Worm (Caenorhabditis elegans) whole organism, late embryonic: ENCODE results near the gene T01H3.3.

Experiments
- ceh-24 ChIP-seq: sonication (generic microtip); optimal IDR thresholded peaks from 2 replicates; lab custom pipeline; 2016; ENCODE audit warnings: mild to moderate bottlenecking, missing genetic modification characterization, missing compliant biosample characterization
- ceh-30 ChIP-seq: fragments of 150-350 bp; optimal IDR thresholded peaks from 2 replicates; lab custom pipeline; 2014; ENCODE audit warnings: missing biosample characterization, missing genetic modification characterization
- ceh-6 ChIP-seq: fragments of 200-800 bp; sonication (Bioruptor generic); optimal IDR thresholded peaks from 2 replicates; lab custom pipeline; 2018; ENCODE audit warnings: mild to moderate bottlenecking, missing genetic modification characterization, missing compliant biosample characterization
- dve-1 ChIP-seq: sonication (generic microtip); optimal IDR thresholded peaks from 2 replicates; lab custom pipeline; 2017; ENCODE audit warnings: antibody characterized with exemption, mild to moderate bottlenecking, missing genetic modification characterization, missing compliant biosample characterization
- elt-2 ChIP-seq: sonication (generic microtip); optimal IDR thresholded peaks from 2 replicates; lab custom pipeline; 2016; ENCODE audit warnings: missing genetic modification reagents, missing genetic modification characterization, missing compliant biosample characterization
- elt-4 ChIP-seq: sonication (generic microtip); optimal IDR thresholded peaks from 2 replicates; lab custom pipeline; 2016; ENCODE audit warnings: missing genetic modification characterization, missing compliant biosample characterization
- fkh-10 ChIP-seq: fragments of 150-350 bp; optimal IDR thresholded peaks from 2 replicates; lab custom pipeline; 2014; ENCODE audit warnings: missing biosample characterization, missing genetic modification reagents, missing genetic modification characterization
- hlh-30 ChIP-seq: sonication (generic microtip); optimal IDR thresholded peaks from 2 replicates; lab custom pipeline; 2017; ENCODE audit warnings: antibody characterized with exemption, missing genetic modification characterization, missing compliant biosample characterization; ENCODE audit not compliant: insufficient read depth
- hlh-8 ChIP-seq: sonication (generic microtip); optimal IDR thresholded peaks from 2 replicates; lab custom pipeline; 2016; ENCODE audit warnings: missing genotype, missing genetic modification characterization, missing compliant biosample characterization
- lin-11 ChIP-seq: fragments of 200-800 bp; sonication (Bioruptor generic); optimal IDR thresholded peaks from 2 replicates; lab custom pipeline; 2018; ENCODE audit warnings: mild to moderate bottlenecking, missing genetic modification characterization, missing compliant biosample characterization
- mec-3 ChIP-seq: sonication (generic microtip); optimal IDR thresholded peaks from 2 replicates; lab custom pipeline; 2016; ENCODE audit warnings: borderline replicate concordance, missing genetic modification characterization, missing compliant biosample characterization
- nfya-1 ChIP-seq: sonication (generic microtip); optimal IDR thresholded peaks from 2 replicates; lab custom pipeline; 2017; ENCODE audit warnings: missing genetic modification characterization, mild to moderate bottlenecking, missing compliant biosample characterization, antibody characterized with exemption, moderate library complexity
- pha-4 ChIP-seq: fragments of 150-350 bp; optimal IDR thresholded peaks from 2 replicates; lab custom pipeline; 2018; ENCODE audit warnings: missing biosample characterization, missing genetic modification reagents, missing genetic modification characterization
- pqm-1 ChIP-seq: sonication (generic microtip); optimal IDR thresholded peaks from 2 replicates; lab custom pipeline; 2016; ENCODE audit warnings: missing genetic modification characterization, missing compliant biosample characterization
- ref-2 ChIP-seq: sonication (generic microtip); optimal IDR thresholded peaks from 2 replicates; lab custom pipeline; 2016; ENCODE audit warnings: missing genetic modification characterization, missing compliant biosample characterization
- sdc-2 ChIP-seq: sonication (generic microtip); optimal IDR thresholded peaks from 2 replicates; lab custom pipeline; 2016; ENCODE audit warnings: missing genotype, missing genetic modification characterization, missing compliant biosample characterization
- ttx-3 ChIP-seq: sonication (generic microtip); optimal IDR thresholded peaks from 2 replicates; lab custom pipeline; 2016; ENCODE audit warnings: missing genetic modification reagents, missing genetic modification characterization, missing compliant biosample characterization
- unc-3 ChIP-seq, 2 experiments: fragments of 200-800 bp in 1 of 2; sonication (Bioruptor generic) in 1 of 2; sonication (generic microtip) in 1 of 2; conservative IDR thresholded peaks in 1 of 2; optimal IDR thresholded peaks in 1 of 2; 2 replicates each; pipeline versions ENCODE4 v1.3.6 to Lab custom; 2016 to 2022; ENCODE audit warnings: missing compliant biosample characterization in 2 of 2, missing genetic modification characterization in 2 of 2, missing genetic modification reagents in 1 of 2
- unc-42 ChIP-seq: sonication (generic microtip); optimal IDR thresholded peaks from 2 replicates; lab custom pipeline; 2016; ENCODE audit warnings: missing genotype, missing genetic modification characterization, missing compliant biosample characterization

Gene T01H3.3

ce11 chrII:7827883-7828282 is 45.8 kb downstream of the T01H3.3 start:
- TF ChIP-seq elt-2 (peak; percentile 93), pqm-1 (tag; lab: Kevin White, UChicago) (no peak)

ce11 chrII:7825107-7825506 is 48.6 kb downstream of the T01H3.3 start, which contains the start of gene srw-62:
Gene srw-62 (plus strand): TSS chrII:7825407.
- TF ChIP-seq pha-4 (tag; lab: Kevin White, UChicago) = no peak
- TF ChIP-seq ref-2 (tag; lab: Kevin White, UChicago) = no peak
- no peak for TF ChIP-seq ceh-6 (GFP tag; lab: Kevin White, UChicago)
- TF ChIP-seq hlh-8 (tag; lab: Kevin White, UChicago) = no peak
- TF ChIP-seq fkh-10 = no peak
- no peak for TF ChIP-seq nfya-1 (tag; lab: Kevin White, UChicago)
- TF ChIP-seq ceh-30 (tag; lab: Kevin White, UChicago) = no peak
- no peak for TF ChIP-seq ceh-24 (tag; lab: Kevin White, UChicago)
- TF ChIP-seq sdc-2 (tag; lab: Kevin White, UChicago) = no peak
- TF ChIP-seq, all 69 proteins: peak for 0

- TF ChIP-seq mec-3 (no peak), ceh-30 (tag; lab: Kevin White, UChicago) (no peak), dve-1 (no peak), unc-3 (GFP tag; conservative IDR thresholded peaks at IDR 0.05; lab: Robert Waterston, UW) (no peak), unc-3 (tag; optimal IDR thresholded peaks at IDR 0.05; lab: Kevin White, UChicago) (no peak), elt-4 (no peak), lin-11 (no peak), ttx-3 (tag; lab: Kevin White, UChicago) (no peak), nfya-1 (tag; lab: Kevin White, UChicago) (no peak), hlh-30 (tag; lab: Kevin White, UChicago) (no peak), unc-42 (tag; lab: Kevin White, UChicago) (no peak)
- TF ChIP-seq, all 69 proteins: peak for 0
These were observed 51.2 kb downstream of the T01H3.3 start, which contains the start of gene irld-47 for ce11 chrII:7822454-7822853. Gene irld-47 (minus strand): TSS chrII:7822554.
